Worm (Caenorhabditis elegans) whole organism, L1 larva: ENCODE data around the gene F42G8.8.

Source experiments
- Y116A8C.19 ChIP-seq: sonication (generic microtip); optimal IDR thresholded peaks from 2 replicates; lab custom pipeline; 2016; ENCODE audit warnings: missing compliant biosample characterization, missing genetic modification characterization, borderline replicate concordance
- alr-1 ChIP-seq: fragments of 200-800 bp; sonication (Bioruptor generic); optimal IDR thresholded peaks from 2 replicates; lab custom pipeline; 2018; ENCODE audit warnings: borderline replicate concordance, mild to moderate bottlenecking, missing genetic modification characterization, missing compliant biosample characterization
- aly-2 ChIP-seq: fragments of 150-350 bp; optimal IDR thresholded peaks from 2 replicates; lab custom pipeline; 2014; ENCODE audit warnings: missing biosample characterization, missing genetic modification characterization
- blmp-1 ChIP-seq: fragments of 150-350 bp; optimal IDR thresholded peaks from 2 replicates; lab custom pipeline; 2014; ENCODE audit warnings: missing biosample characterization, missing genetic modification characterization
- ceh-82 ChIP-seq, 3 experiments: fragments of 150-350 bp in 1 of 3; sonication (generic microtip) in 2 of 3; optimal IDR thresholded peaks; 2 replicates each; lab custom pipeline; 2014 to 2017; ENCODE audit warnings: missing biosample characterization in 3 of 3, missing genetic modification characterization in 3 of 3
- ceh-88 ChIP-seq: fragments of 200-800 bp; sonication (Bioruptor generic); IDR thresholded peaks from 2 replicates; pipeline ENCODE4 v1.3.6; 2022; ENCODE audit warnings: missing genetic modification characterization, missing compliant biosample characterization
- ceh-90 ChIP-seq: sonication (generic microtip); optimal IDR thresholded peaks from 2 replicates; lab custom pipeline; 2016; ENCODE audit warnings: missing genetic modification characterization, missing compliant biosample characterization
- dsc-1 ChIP-seq: sonication (generic microtip); optimal IDR thresholded peaks from 2 replicates; lab custom pipeline; 2016; ENCODE audit warnings: mild to moderate bottlenecking, missing genetic modification characterization, missing compliant biosample characterization
- efl-1 ChIP-seq, 4 experiments: fragments of 150-350 bp; optimal IDR thresholded peaks in 3 of 4; peaks in 1 of 4; 1 replicate in 1 of 4; 2 replicates in 3 of 4; lab custom pipeline; 2014; ENCODE audit warnings: missing biosample characterization in 2 of 4, missing genetic modification characterization in 2 of 4, missing genetic modification reagents in 2 of 4
- efl-3 ChIP-seq: fragments of 200-800 bp; sonication (Bioruptor generic); optimal IDR thresholded peaks from 2 replicates; lab custom pipeline; 2018; ENCODE audit warnings: mild to moderate bottlenecking, missing genetic modification characterization, missing compliant biosample characterization
- egl-13 ChIP-seq: sonication (generic microtip); optimal IDR thresholded peaks from 2 replicates; lab custom pipeline; 2016; ENCODE audit warnings: missing genotype, missing genetic modification reagents, missing genetic modification characterization, missing compliant biosample characterization
- egl-27 ChIP-seq, 2 experiments: fragments of 150-350 bp in 1 of 2; sonication (generic microtip); optimal IDR thresholded peaks; 3 replicates each; lab custom pipeline; 2017 to 2018; ENCODE audit warnings: missing biosample characterization in 2 of 2, missing genetic modification characterization in 2 of 2, missing genetic modification reagents in 2 of 2
- elt-2 ChIP-seq: sonication (generic microtip); optimal IDR thresholded peaks from 2 replicates; lab custom pipeline; 2016; ENCODE audit warnings: missing genetic modification characterization, mild to moderate bottlenecking, inconsistent platforms, missing compliant biosample characterization, missing genetic modification reagents
- fkh-10 ChIP-seq: sonication (generic microtip); optimal IDR thresholded peaks from 2 replicates; lab custom pipeline; 2017; ENCODE audit warnings: missing biosample characterization, missing genetic modification reagents, missing genetic modification characterization
- fkh-4 ChIP-seq: sonication (generic microtip); optimal IDR thresholded peaks from 2 replicates; lab custom pipeline; 2016; ENCODE audit warnings: missing compliant biosample characterization, missing genetic modification characterization, borderline replicate concordance
- fkh-8 ChIP-seq: sonication (generic microtip); optimal IDR thresholded peaks from 2 replicates; lab custom pipeline; 2016; ENCODE audit warnings: mild to moderate bottlenecking, missing genetic modification characterization, missing compliant biosample characterization
- grh-1 ChIP-seq: fragments of 200-800 bp; sonication (Bioruptor generic); IDR thresholded peaks from 2 replicates; pipeline ENCODE4 v1.3.6; 2022; ENCODE audit warnings: missing genetic modification reagents, missing genetic modification characterization, missing compliant biosample characterization
- hlh-17 ChIP-seq: fragments of 200-800 bp; sonication (Bioruptor generic); optimal IDR thresholded peaks from 2 replicates; lab custom pipeline; 2018; ENCODE audit warnings: missing genetic modification characterization, mild to moderate bottlenecking, missing compliant biosample characterization, moderate library complexity, borderline replicate concordance
- hlh-4 ChIP-seq: sonication (generic microtip); optimal IDR thresholded peaks from 2 replicates; lab custom pipeline; 2016; ENCODE audit warnings: mild to moderate bottlenecking, missing genetic modification characterization, missing compliant biosample characterization
- hpl-2 ChIP-seq: fragments of 150-350 bp; optimal IDR thresholded peaks from 2 replicates; lab custom pipeline; 2014; ENCODE audit warnings: missing biosample characterization, missing genetic modification reagents, missing genetic modification characterization
- isw-1 ChIP-seq: fragments of 200-800 bp; sonication (Bioruptor generic); IDR thresholded peaks from 2 replicates; pipeline ENCODE4 v1.3.6; 2022; ENCODE audit warnings: missing genetic modification characterization, missing compliant biosample characterization
- lin-14 ChIP-seq: fragments of 200-800 bp; sonication (Bioruptor generic); optimal IDR thresholded peaks from 2 replicates; lab custom pipeline; 2018; ENCODE audit warnings: mild to moderate bottlenecking, missing genetic modification characterization, moderate library complexity, missing compliant biosample characterization
- lsy-2 ChIP-seq, 2 experiments: fragments of 150-350 bp; optimal IDR thresholded peaks; 2 replicates each; lab custom pipeline; 2014; ENCODE audit warnings: missing biosample characterization in 2 of 2, missing genetic modification characterization in 2 of 2
- mab-9 ChIP-seq: fragments of 200-800 bp; sonication (Bioruptor generic); IDR thresholded peaks from 2 replicates; pipeline ENCODE4 v1.3.6; 2022; ENCODE audit warnings: missing genetic modification reagents, missing genetic modification characterization, missing compliant biosample characterization
- mdl-1 ChIP-seq, 2 experiments: fragments of 150-350 bp; optimal IDR thresholded peaks; 2 replicates each; lab custom pipeline; 2014 to 2017; ENCODE audit warnings: missing biosample characterization in 2 of 2, missing genetic modification characterization in 2 of 2, inconsistent platforms in 1 of 2
- mep-1 ChIP-seq: fragments of 150-350 bp; optimal IDR thresholded peaks from 2 replicates; lab custom pipeline; 2014; ENCODE audit warnings: missing biosample characterization, missing genetic modification characterization
- nhr-20 ChIP-seq: sonication (generic microtip); optimal IDR thresholded peaks from 2 replicates; lab custom pipeline; 2016; ENCODE audit warnings: mild to moderate bottlenecking, missing genetic modification characterization, missing compliant biosample characterization
- nhr-237 ChIP-seq: fragments of 150-350 bp; optimal IDR thresholded peaks from 2 replicates; lab custom pipeline; 2014; ENCODE audit warnings: missing biosample characterization, missing genetic modification characterization
- nhr-76 ChIP-seq: sonication (generic microtip); optimal IDR thresholded peaks from 2 replicates; lab custom pipeline; 2017; ENCODE audit warnings: missing biosample characterization, missing genetic modification characterization
- nhr-85 ChIP-seq: sonication (generic microtip); peaks from one replicate; lab custom pipeline; 2016; ENCODE audit warnings: missing genetic modification characterization, inconsistent platforms, missing compliant biosample characterization
- pqm-1 ChIP-seq: sonication (generic microtip); optimal IDR thresholded peaks from 3 replicates; lab custom pipeline; 2017; ENCODE audit warnings: missing biosample characterization, missing genetic modification characterization
- snu-23 ChIP-seq: sonication (generic microtip); optimal IDR thresholded peaks from 2 replicates; lab custom pipeline; 2016; ENCODE audit warnings: missing genetic modification characterization, missing compliant biosample characterization
- sptf-1 ChIP-seq: fragments of 150-350 bp; optimal IDR thresholded peaks from 2 replicates; lab custom pipeline; 2014; ENCODE audit warnings: missing biosample characterization, missing genetic modification characterization
- sup-37 ChIP-seq: fragments of 200-800 bp; sonication (Bioruptor generic); optimal IDR thresholded peaks from 2 replicates; lab custom pipeline; 2018; ENCODE audit warnings: mild to moderate bottlenecking, missing genetic modification characterization, missing compliant biosample characterization
- tlp-1 ChIP-seq: fragments of 150-350 bp; optimal IDR thresholded peaks from 2 replicates; lab custom pipeline; 2014; ENCODE audit warnings: missing biosample characterization, missing genetic modification characterization
- unc-62 ChIP-seq: fragments of 150-350 bp; optimal IDR thresholded peaks from 2 replicates; lab custom pipeline; 2014; ENCODE audit warnings: missing biosample characterization, missing genetic modification reagents, missing genetic modification characterization
- unc-86 ChIP-seq: sonication (generic microtip); optimal IDR thresholded peaks from 2 replicates; lab custom pipeline; 2016; ENCODE audit warnings: missing genetic modification characterization, missing compliant biosample characterization
- zag-1 ChIP-seq: fragments of 150-350 bp; optimal IDR thresholded peaks from 2 replicates; lab custom pipeline; 2014; ENCODE audit warnings: missing biosample characterization, missing genetic modification characterization
- ztf-11 ChIP-seq, 2 experiments: sonication (generic microtip); optimal IDR thresholded peaks; 2 replicates each; lab custom pipeline; 2016 to 2017; ENCODE audit warnings: missing genetic modification characterization in 2 of 2, missing biosample characterization in 1 of 2, missing compliant biosample characterization in 1 of 2

Gene F42G8.8

DNA sequence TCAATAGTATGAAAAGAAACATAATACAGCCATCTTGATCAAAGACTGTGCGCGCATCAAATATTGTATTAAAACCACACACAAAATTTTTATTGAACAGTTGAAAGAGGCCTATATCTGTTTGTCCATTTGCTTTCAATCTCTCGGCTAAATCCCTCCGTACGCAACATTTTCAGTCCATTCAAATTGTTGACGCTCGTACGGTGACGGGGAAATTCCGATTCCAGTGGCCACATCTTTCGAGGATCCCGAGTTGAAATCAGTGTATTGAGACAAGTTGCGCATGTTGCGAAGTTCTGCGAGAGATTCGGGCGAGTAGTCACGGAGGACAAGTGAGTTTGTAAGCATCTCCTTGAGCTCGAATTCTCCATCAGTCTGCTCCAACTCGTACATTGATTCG, 45.6 kb downstream of the F42G8.8 start:
- no peak for TF ChIP-seq grh-1 (GFP tag; lab: Robert Waterston, UW)
- no peak for TF ChIP-seq fkh-10
- no peak for TF ChIP-seq blmp-1 (tag; lab: Kevin White, UChicago)
- TF ChIP-seq aly-2 = no peak
- TF ChIP-seq lin-14 (GFP tag; lab: Kevin White, UChicago) = no peak
- no peak for TF ChIP-seq mep-1 (tag; lab: Kevin White, UChicago)
- no peak for TF ChIP-seq ceh-88 (GFP tag; lab: Robert Waterston, UW)
- TF ChIP-seq ztf-11 (tag; optimal IDR thresholded peaks at IDR 0.05; lab: Kevin White, UChicago) = no peak
- no peak for TF ChIP-seq lsy-2 (tag; optimal IDR thresholded peaks at IDR 0.05; lab: Kevin White, UChicago)
- TF ChIP-seq fkh-8 (tag; lab: Kevin White, UChicago) = no peak
- no peak for TF ChIP-seq egl-27 (tag; optimal IDR thresholded peaks at IDR 0.05; lab: Kevin White, UChicago)
- TF ChIP-seq nhr-76 (tag; lab: Kevin White, UChicago) = no peak
- no peak for TF ChIP-seq mab-9
- TF ChIP-seq mdl-1 (tag; optimal IDR thresholded peaks at IDR 0.05; lab: Kevin White, UChicago) = no peak
- no peak for TF ChIP-seq efl-1 (optimal IDR thresholded peaks at IDR 0.05; lab: Kevin White, UChicago)
- TF ChIP-seq efl-1 (GFP tag; optimal IDR thresholded peaks at IDR 0.05 in 1 of 2; lab: Kevin White, UChicago) = no peak
- no peak for TF ChIP-seq ceh-90 (tag; lab: Kevin White, UChicago)

DNA sequence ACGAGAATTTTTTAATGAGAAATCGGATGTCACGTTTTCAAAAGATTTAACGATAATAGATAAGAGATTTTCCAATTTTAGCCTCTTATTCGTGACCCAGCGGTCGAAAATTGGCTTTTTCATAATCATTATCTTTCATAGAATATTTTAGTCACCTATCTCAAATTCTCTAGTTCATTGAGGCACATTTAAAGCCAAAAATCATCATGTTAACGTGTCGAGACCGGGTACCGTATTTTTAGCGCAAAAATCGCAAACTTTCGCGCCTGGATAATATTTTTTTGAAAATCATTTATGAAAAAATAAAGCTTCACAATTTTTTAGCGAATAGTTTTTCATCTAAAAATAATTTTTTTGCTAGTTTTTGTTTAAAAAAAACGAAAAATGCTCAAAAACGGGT, 47.1 kb downstream of the F42G8.8 start, which contains the start of gene B0218.7:
B0218.7 (minus strand) TSS at position 101 of the 400 bp plus-strand sequence.
- TF ChIP-seq fkh-4 (tag; lab: Kevin White, UChicago) (no peak), alr-1 (tag; lab: Kevin White, UChicago) (no peak), unc-62 (GFP tag; lab: Kevin White, UChicago) (no peak), pqm-1 (tag; lab: Kevin White, UChicago) (no peak), zag-1 (tag; lab: Kevin White, UChicago) (no peak), sup-37 (GFP tag; lab: Kevin White, UChicago) (no peak), fkh-8 (tag; lab: Kevin White, UChicago) (no peak), hlh-17 (GFP tag; lab: Kevin White, UChicago) (no peak), Y116A8C.19 (tag; lab: Kevin White, UChicago) (no peak)

DNA sequence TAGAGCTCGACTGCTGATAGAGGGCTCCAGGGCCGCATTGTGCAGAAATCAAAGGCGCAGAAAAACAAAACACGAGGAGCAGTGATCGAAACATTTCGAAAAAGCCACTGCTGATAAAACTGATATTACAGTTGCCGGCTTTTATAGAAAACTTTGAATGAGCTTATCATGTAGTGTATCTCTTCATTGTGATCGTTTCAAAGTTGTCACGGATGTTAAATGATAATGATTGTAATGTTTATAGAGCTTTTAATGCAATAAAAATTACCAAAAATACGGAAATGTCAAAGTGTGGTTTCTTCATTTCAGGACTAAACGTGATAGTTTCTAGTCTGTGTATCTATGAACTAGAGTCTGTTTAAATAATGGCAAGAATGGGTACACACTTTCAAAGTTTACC, 49.8 kb downstream of the F42G8.8 start, which contains the start of gene clec-52:
clec-52 (minus strand) TSS at position 101 of the 400 bp plus-strand sequence.
- no peak for TF ChIP-seq hlh-4 (tag; lab: Kevin White, UChicago)
- peak; percentile 25 for TF ChIP-seq elt-2 (tag; lab: Kevin White, UChicago)
- TF ChIP-seq nhr-237 = no peak

DNA sequence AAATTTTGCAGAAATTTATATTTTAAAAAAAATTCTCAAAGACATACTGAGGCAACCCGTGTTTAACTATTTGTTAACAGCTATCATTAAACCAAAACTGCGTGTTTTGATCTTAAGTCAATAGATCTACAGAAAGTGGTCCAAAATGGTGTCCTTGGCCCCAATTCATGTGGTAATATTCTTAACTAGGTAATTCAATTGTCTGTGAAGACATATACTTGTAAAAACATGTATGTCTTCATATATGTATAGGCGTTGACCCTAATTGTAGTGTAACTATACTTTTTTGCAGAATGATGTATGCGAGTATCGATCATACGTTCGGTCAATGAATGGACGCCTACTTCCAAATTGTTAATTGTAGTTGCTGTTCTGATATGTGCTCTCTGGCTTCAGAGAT, 50.8 kb downstream of the F42G8.8 start, which contains the start of gene C07G1.15:
C07G1.15 (plus strand) TSS at position 301 of the 400 bp plus-strand sequence.
- TF ChIP-seq egl-13 (tag; lab: Kevin White, UChicago) (no peak), ceh-82 (tag; optimal IDR thresholded peaks at IDR 0.05; lab: Kevin White, UChicago) (no peak), efl-3 (no peak), sptf-1 (tag; lab: Kevin White, UChicago) (no peak), Y116A8C.19 (tag; lab: Kevin White, UChicago) (no peak), isw-1 (GFP tag; lab: Robert Waterston, UW) (no peak), hlh-4 (tag; lab: Kevin White, UChicago) (no peak), unc-86 (tag; lab: Kevin White, UChicago) (no peak), snu-23 (GFP tag; lab: Kevin White, UChicago) (no peak), elt-2 (tag; lab: Kevin White, UChicago) (no peak), tlp-1 (tag; lab: Kevin White, UChicago) (no peak), nhr-20 (no peak), dsc-1 (no peak), mab-9 (no peak), nhr-85 (tag; lab: Kevin White, UChicago) (no peak), hpl-2 (GFP tag; lab: Kevin White, UChicago) (no peak), fkh-8 (tag; lab: Kevin White, UChicago) (no peak), aly-2 (no peak)
